Fruit fly (Drosophila melanogaster): ENCODE results near the gene CG9288.

Gene CG9288

DNA sequence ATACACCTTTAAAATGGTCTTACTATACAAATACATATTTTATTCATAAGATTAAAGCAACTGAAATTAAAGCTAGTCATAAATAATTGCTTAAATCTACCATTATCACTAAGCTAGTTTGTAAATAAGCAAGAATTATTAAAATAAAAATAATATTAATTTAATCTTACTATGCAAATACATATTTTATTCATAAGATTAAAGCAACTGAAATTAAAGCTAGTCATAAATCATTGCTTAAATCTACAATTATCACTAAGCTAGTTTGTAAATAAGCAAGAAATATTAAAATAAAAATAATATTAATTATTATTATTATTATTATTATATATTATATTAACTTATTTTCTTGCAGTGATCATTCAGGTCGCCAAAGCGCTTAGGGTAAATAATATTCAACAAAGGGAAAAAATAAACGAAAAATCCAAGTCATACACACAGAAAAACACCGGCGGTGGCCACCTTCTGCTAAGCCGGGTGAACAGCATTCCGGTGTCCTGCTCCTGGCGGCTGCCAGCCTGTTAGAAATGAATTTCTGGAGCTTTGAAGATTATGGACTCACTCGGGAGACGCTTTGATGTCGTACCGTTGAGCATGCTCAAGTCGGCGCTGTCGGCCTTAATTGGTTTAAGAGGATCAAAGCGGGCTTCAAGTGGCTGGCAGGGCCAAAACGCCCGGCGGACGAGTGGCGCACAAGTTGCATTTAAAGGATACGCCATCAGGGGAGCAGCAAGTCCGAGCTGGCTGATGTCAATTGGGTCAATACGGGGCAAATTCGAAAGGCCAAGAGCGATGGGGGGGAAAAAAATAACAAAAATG is 24.7 kb downstream of the CG9288 start (continued):
- TF ChIP-seq CG11294 (GFP tag; IDR thresholded peaks at IDR 0.05) (no peak), Sox14 (GFP tag; optimal IDR thresholded peaks at IDR 0.05) (no peak), CG3032 (tag; optimal IDR thresholded peaks at IDR 0.05) (peak; percentile 30), Sox15 (GFP tag; optimal IDR thresholded peaks at IDR 0.05) (no peak), eg (GFP tag; IDR thresholded peaks at IDR 0.05) (0 out of 3 replicates have a peak, but pooled peaks have one; percentile 6), ss (GFP tag; optimal IDR thresholded peaks at IDR 0.05) (peak in 1 of 2 experiments; percentile 7), Sox102F (GFP tag; optimal IDR thresholded peaks at IDR 0.05) (no peak), salr (GFP tag; optimal IDR thresholded peaks at IDR 0.05) (no peak), Eip93F (GFP tag; optimal IDR thresholded peaks at IDR 0.05) (no peak), topi (GFP tag; optimal IDR thresholded peaks at IDR 0.05) (no peak), Lpt (GFP tag; optimal IDR thresholded peaks at IDR 0.05) (no peak), Gug (GFP tag; IDR thresholded peaks at IDR 0.05) (no peak), Eip75B (GFP tag; optimal IDR thresholded peaks at IDR 0.05) (no peak), Eip78C (GFP tag) (peak; percentile 70), CG9139 (GFP tag; optimal IDR thresholded peaks at IDR 0.05) (no peak), acj6 (GFP tag; optimal IDR thresholded peaks at IDR 0.05) (peak; percentile 2), CG4318 (GFP tag; optimal IDR thresholded peaks at IDR 0.05) (no peak), fd85E (GFP tag; optimal IDR thresholded peaks at IDR 0.05) (no peak), Hr38 (GFP tag; optimal IDR thresholded peaks at IDR 0.05) (no peak), CG10631 (GFP tag; optimal IDR thresholded peaks at IDR 0.05) (peak; percentile 28), lz (GFP tag; optimal IDR thresholded peaks at IDR 0.05) (no peak), svp (GFP tag) (peak; percentile 38), spab (GFP tag; optimal IDR thresholded peaks at IDR 0.05) (no peak), CG6854 (GFP tag; optimal IDR thresholded peaks at IDR 0.05) (no peak), CG11762 (GFP tag; optimal IDR thresholded peaks at IDR 0.05; ENCODE audit: insufficient read depth) (no peak), Smox (GFP tag; optimal IDR thresholded peaks at IDR 0.05) (no peak), pdm3 (GFP tag; optimal IDR thresholded peaks at IDR 0.05) (no peak), CG11902 (GFP tag; optimal IDR thresholded peaks at IDR 0.05) (no peak), fkh (GFP tag; optimal IDR thresholded peaks at IDR 0.05) (no peak), fd59A (GFP tag; optimal IDR thresholded peaks at IDR 0.05) (no peak), CG8319 (GFP tag; optimal IDR thresholded peaks at IDR 0.05) (no peak), CG1621 (tag; optimal IDR thresholded peaks at IDR 0.05) (no peak), dac (GFP tag; optimal IDR thresholded peaks at IDR 0.05) (no peak), Met (GFP tag; optimal IDR thresholded peaks at IDR 0.05) (no peak), esn (GFP tag; optimal IDR thresholded peaks at IDR 0.05) (peak; percentile 23), CG31627 (GFP tag; optimal IDR thresholded peaks at IDR 0.05) (no peak), Hr39 (GFP tag; optimal IDR thresholded peaks at IDR 0.05) (no peak), Hr4 (GFP tag; optimal IDR thresholded peaks at IDR 0.05) (peak; percentile 4), CG16779 (tag; optimal IDR thresholded peaks at IDR 0.05) (no peak), CG6808 (GFP tag; optimal IDR thresholded peaks at IDR 0.05) (no peak)

DNA sequence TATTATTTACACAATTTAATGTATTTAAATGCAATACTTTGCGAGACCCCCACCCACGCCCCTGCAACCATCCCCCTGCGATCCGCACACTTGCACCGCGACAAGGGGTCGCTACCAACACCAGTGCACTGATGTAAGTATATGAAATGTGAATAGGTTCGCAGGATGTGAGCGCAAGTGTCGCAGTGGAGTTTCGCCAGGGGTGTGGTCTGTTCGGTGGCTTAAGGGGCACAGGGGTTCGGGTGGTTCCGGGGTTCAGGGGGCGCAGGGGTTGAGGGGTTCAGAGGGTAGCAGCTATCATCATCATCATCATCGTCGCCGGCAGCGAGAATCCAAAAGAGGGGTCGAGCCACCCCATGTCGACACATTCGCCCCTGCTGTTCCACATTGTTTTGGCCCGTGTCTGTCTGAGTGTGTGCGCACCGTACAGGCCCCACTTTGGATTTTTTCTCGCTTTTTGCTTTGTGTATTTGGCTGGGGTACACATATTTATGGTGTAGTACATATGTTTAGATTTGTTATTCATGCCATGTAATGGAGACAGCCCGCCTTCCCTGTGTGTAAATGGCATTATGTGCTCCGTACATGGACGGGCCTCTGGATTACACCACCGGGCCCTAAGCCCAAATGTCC is 25.7 kb downstream of the CG9288 start:
- TF ChIP-seq CG11902 (GFP tag; optimal IDR thresholded peaks at IDR 0.05), result no peak
- no peak for TF ChIP-seq CG32006 (GFP tag; optimal IDR thresholded peaks at IDR 0.05)
- TF ChIP-seq CG3032 (tag; optimal IDR thresholded peaks at IDR 0.05), result no peak
- no peak for TF ChIP-seq dac (GFP tag; optimal IDR thresholded peaks at IDR 0.05)
- TF ChIP-seq Ets96B (tag; optimal IDR thresholded peaks at IDR 0.05), result no peak
- no peak for TF ChIP-seq fkh (GFP tag; optimal IDR thresholded peaks at IDR 0.05)
- no peak for TF ChIP-seq Sox15 (GFP tag; optimal IDR thresholded peaks at IDR 0.05)
- TF ChIP-seq CG3919 (GFP tag; optimal IDR thresholded peaks at IDR 0.05), result no peak
- no peak for TF ChIP-seq Lpt (GFP tag; optimal IDR thresholded peaks at IDR 0.05)
